Fruit fly (Drosophila melanogaster) whole organism, pupa: Measurements from ENCODE around the gene CG14391.

Source experiments
- CG10348 ChIP-seq: fragments of 200-800 bp; sonication (Bioruptor generic); IDR thresholded peaks from 2 replicates; pipeline ENCODE4 v1.3.6; 2022; ENCODE audit warnings: missing biosample characterization, missing genetic modification characterization
- CG12605 ChIP-seq: fragments of 200-800 bp; sonication (Bioruptor generic); IDR thresholded peaks from 2 replicates; pipeline ENCODE4 v1.3.6; 2022; ENCODE audit warnings: missing biosample characterization, missing genetic modification characterization
- CG13204 ChIP-seq: fragments of 200-800 bp; sonication (Bioruptor generic); optimal IDR thresholded peaks from 2 replicates; lab custom pipeline; 2018; ENCODE audit warnings: missing biosample characterization, mild to moderate bottlenecking, missing genetic modification characterization, moderate library complexity
- CG14655 ChIP-seq: fragments of 200-800 bp; sonication (Bioruptor generic); optimal IDR thresholded peaks from 3 replicates; lab custom pipeline; 2017; ENCODE audit warnings: mild to moderate bottlenecking, missing biosample characterization, missing genetic modification reagents, missing genetic modification characterization
- CG15710 ChIP-seq: fragments of 200-800 bp; sonication (Bioruptor generic); optimal IDR thresholded peaks from 2 replicates; lab custom pipeline; 2018; ENCODE audit warnings: missing biosample characterization, mild to moderate bottlenecking, missing genetic modification characterization, moderate library complexity
- CG17806 ChIP-seq: fragments of 200-800 bp; sonication (Bioruptor generic); optimal IDR thresholded peaks from 2 replicates; lab custom pipeline; 2018; ENCODE audit warnings: missing biosample characterization, mild to moderate bottlenecking, missing genetic modification characterization, moderate library complexity
- CG32121 ChIP-seq: fragments of 200-800 bp; sonication (Bioruptor generic); IDR thresholded peaks from 2 replicates; pipeline ENCODE4 v1.3.6; 2022; ENCODE audit warnings: missing biosample characterization, missing genetic modification characterization
- CG34367 ChIP-seq: fragments of 200-800 bp; sonication (Bioruptor generic); optimal IDR thresholded peaks from 2 replicates; lab custom pipeline; 2018; ENCODE audit warnings: missing biosample characterization, mild to moderate bottlenecking, missing genetic modification characterization
- CG4496 ChIP-seq: fragments of 200-800 bp; sonication (Bioruptor generic); IDR thresholded peaks from 3 replicates; pipeline ENCODE4 v1.3.6; 2022; ENCODE audit warnings: missing biosample characterization, missing genetic modification characterization
- CG8159 ChIP-seq: fragments of 200-800 bp; sonication (Bioruptor generic); optimal IDR thresholded peaks from 3 replicates; lab custom pipeline; 2018; ENCODE audit warnings: missing biosample characterization, mild to moderate bottlenecking, missing genetic modification characterization, moderate library complexity
- CG8301 ChIP-seq: fragments of 200-800 bp; sonication (Bioruptor generic); optimal IDR thresholded peaks from 2 replicates; lab custom pipeline; 2018; ENCODE audit warnings: missing biosample characterization, mild to moderate bottlenecking, missing genetic modification characterization
- CG9948 ChIP-seq: fragments of 200-800 bp; sonication (Bioruptor generic); optimal IDR thresholded peaks from 2 replicates; lab custom pipeline; 2018; ENCODE audit warnings: missing biosample characterization, mild to moderate bottlenecking, missing genetic modification characterization, moderate library complexity
- D1 ChIP-seq: fragments of 200-800 bp; sonication (Bioruptor generic); optimal IDR thresholded peaks from 2 replicates; lab custom pipeline; 2018; ENCODE audit warnings: missing biosample characterization, mild to moderate bottlenecking, missing genetic modification characterization, moderate library complexity
- EcR ChIP-seq: fragments of 200-800 bp; sonication (Bioruptor generic); optimal IDR thresholded peaks from 3 replicates; lab custom pipeline; 2019; ENCODE audit warnings: missing biosample characterization, missing genetic modification characterization, mild to moderate bottlenecking, moderate library complexity, missing genetic modification reagents
- Ets98B ChIP-seq: fragments of 200-800 bp; sonication (Bioruptor generic); IDR thresholded peaks from 2 replicates; pipeline ENCODE4 v1.3.6; 2022; ENCODE audit warnings: missing biosample characterization, missing genetic modification characterization
- Pif1A ChIP-seq: fragments of 200-800 bp; sonication (Bioruptor generic); optimal IDR thresholded peaks from 3 replicates; lab custom pipeline; 2016; ENCODE audit warnings: missing biosample characterization, missing genetic modification characterization
- Pif1B ChIP-seq: fragments of 200-800 bp; sonication (Bioruptor generic); optimal IDR thresholded peaks from 3 replicates; lab custom pipeline; 2016; ENCODE audit warnings: missing biosample characterization, missing genetic modification characterization
- Snoo ChIP-seq: fragments of 200-800 bp; sonication (Bioruptor generic); optimal IDR thresholded peaks from 3 replicates; lab custom pipeline; 2017; ENCODE audit warnings: missing biosample characterization, mild to moderate bottlenecking, missing genetic modification characterization, inconsistent platforms
- fd96Ca ChIP-seq: fragments of 200-800 bp; sonication (Bioruptor generic); IDR thresholded peaks from 3 replicates; pipeline ENCODE4 v1.3.6; 2022; ENCODE audit warnings: missing biosample characterization, missing genetic modification characterization
- gl ChIP-seq: fragments of 200-800 bp; sonication (Bioruptor generic); optimal IDR thresholded peaks from 2 replicates; lab custom pipeline; 2018; ENCODE audit warnings: missing biosample characterization, mild to moderate bottlenecking, missing genetic modification characterization
- rn ChIP-seq: fragments of 200-800 bp; sonication (Bioruptor generic); IDR thresholded peaks from 2 replicates; pipeline ENCODE4 v1.3.6; 2022; ENCODE audit warnings: missing biosample characterization, missing genetic modification characterization

The CG14391 gene

DNA sequence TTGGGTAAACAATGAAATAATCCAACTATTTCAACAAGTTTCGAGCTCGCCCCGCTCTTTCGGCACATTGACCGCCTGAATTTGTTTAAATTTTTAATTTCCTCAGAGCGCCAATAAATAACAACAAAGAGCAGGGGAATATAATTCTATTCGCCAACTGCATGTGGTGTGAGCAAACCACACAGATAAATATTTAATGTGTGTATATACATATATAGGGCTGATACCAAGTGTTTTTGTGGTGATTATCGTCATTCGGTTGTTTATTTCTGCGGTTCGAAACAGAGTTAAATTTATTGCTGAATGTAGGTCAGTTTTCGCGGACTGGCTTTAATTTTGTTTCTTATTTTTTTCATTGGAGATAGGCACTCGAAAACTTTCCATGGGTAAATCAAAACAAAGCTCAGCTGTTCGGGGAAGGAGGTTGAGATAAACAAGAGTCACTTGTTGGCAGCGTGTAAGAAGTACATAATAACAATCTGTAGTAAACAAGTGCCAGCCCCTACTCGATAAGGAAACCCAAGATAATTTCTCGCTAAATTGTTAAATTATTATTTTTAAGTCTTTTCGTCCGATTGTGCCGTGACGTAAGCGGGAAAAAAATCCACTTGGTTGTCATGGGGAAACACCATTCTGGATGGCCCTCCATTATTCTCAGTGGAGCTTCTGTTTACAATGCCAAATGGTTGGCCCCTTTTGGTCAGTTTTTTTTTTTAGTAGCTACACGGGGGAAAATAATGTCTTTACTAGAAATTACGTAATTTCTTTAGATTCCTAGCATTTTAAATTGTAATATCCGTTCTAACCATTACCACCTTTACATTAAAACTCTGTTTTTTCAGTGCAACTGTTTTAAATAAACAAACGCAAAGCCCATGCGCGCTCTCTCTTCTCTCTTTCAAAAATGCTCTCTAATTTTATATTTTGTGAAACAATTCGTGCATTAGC lies 23.2 kb upstream of the CG14391 start:
- TF ChIP-seq CG14655 (peak; percentile 57), CG15710 (tag; lab: Kevin White, UChicago) (no peak), CG8159 (tag; lab: Kevin White, UChicago) (peak; percentile 26), gl (tag; lab: Kevin White, UChicago) (peak; percentile 0), Pif1A (peak; percentile 38), CG4496 (GFP tag; lab: Robert Waterston, UW) (peak; percentile 61), Snoo (tag; lab: Kevin White, UChicago) (no peak), CG32121 (GFP tag; lab: Robert Waterston, UW) (no peak; the same call in 1 of the 2 replicates), CG13204 (no peak), Pif1B (no peak), CG8301 (peak; percentile 33), CG17806 (tag; lab: Kevin White, UChicago) (peak; percentile 24), rn (GFP tag; lab: Robert Waterston, UW) (0 out of 2 replicates have a peak, but pooled peaks have one; percentile 15), CG9948 (tag; lab: Kevin White, UChicago) (no peak), D1 (tag; lab: Kevin White, UChicago) (no peak), CG10348 (GFP tag; lab: Robert Waterston, UW) (no peak), EcR (no peak), fd96Ca (GFP tag; lab: Robert Waterston, UW) (peak; percentile 36; the same call in 1 of the 3 replicates), Ets98B (GFP tag; lab: Robert Waterston, UW) (peak; percentile 61), CG12605 (GFP tag; lab: Robert Waterston, UW) (0 out of 2 replicates have a peak, but pooled peaks have one; percentile 20), CG34367 (tag; lab: Kevin White, UChicago) (no peak)
- TF ChIP-seq, all 21 proteins: peak for 11

DNA sequence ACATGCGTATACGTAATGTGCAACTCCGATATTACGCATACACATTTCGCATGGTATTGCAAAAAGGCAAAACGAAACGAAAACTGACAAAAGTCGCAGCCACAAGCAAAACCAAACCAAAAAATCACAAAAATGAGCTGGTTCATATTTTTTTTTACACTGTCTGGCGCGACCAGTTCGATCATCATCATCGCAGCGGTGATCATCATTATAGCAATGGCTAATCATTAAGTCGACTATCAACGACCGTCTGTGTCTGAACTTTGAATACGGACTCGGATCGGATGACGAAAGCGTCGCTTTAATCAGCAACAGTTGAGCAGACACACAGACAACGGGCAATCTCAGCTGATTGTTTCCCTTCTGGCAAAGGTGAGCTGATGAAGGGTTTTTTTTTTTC lies 22.3 kb upstream of the CG14391 start:
- TF ChIP-seq D1 (tag; lab: Kevin White, UChicago) = no peak
- peak; percentile 84 for TF ChIP-seq EcR
- peak; percentile 48; the same call in 2 of the 3 replicates for TF ChIP-seq CG4496 (GFP tag; lab: Robert Waterston, UW)
- no peak for TF ChIP-seq rn (GFP tag; lab: Robert Waterston, UW)
- peak; percentile 30; the same call in 1 of the 2 replicates for TF ChIP-seq CG32121 (GFP tag; lab: Robert Waterston, UW)
- no peak for TF ChIP-seq CG10348 (GFP tag; lab: Robert Waterston, UW)
- peak; percentile 30 for TF ChIP-seq CG15710 (tag; lab: Kevin White, UChicago)
- TF ChIP-seq CG14655 = no peak
- peak; percentile 60; the same call in 1 of the 2 replicates for TF ChIP-seq CG12605 (GFP tag; lab: Robert Waterston, UW)
- TF ChIP-seq Pif1B = no peak
- TF ChIP-seq gl (tag; lab: Kevin White, UChicago) = peak; percentile 88
- TF ChIP-seq CG17806 (tag; lab: Kevin White, UChicago) = peak; percentile 27
- no peak for TF ChIP-seq CG9948 (tag; lab: Kevin White, UChicago)
- TF ChIP-seq Pif1A = no peak
- peak; percentile 47 for TF ChIP-seq CG34367 (tag; lab: Kevin White, UChicago)
- no peak for TF ChIP-seq CG8301
- peak; percentile 72 for TF ChIP-seq CG13204
- TF ChIP-seq Ets98B (GFP tag; lab: Robert Waterston, UW) = peak; percentile 34; the same call in 1 of the 2 replicates
- peak; percentile 40; the same call in 2 of the 3 replicates for TF ChIP-seq fd96Ca (GFP tag; lab: Robert Waterston, UW)
- TF ChIP-seq CG8159 (tag; lab: Kevin White, UChicago) = peak; percentile 44
- peak; percentile 36 for TF ChIP-seq Snoo (tag; lab: Kevin White, UChicago)

DNA sequence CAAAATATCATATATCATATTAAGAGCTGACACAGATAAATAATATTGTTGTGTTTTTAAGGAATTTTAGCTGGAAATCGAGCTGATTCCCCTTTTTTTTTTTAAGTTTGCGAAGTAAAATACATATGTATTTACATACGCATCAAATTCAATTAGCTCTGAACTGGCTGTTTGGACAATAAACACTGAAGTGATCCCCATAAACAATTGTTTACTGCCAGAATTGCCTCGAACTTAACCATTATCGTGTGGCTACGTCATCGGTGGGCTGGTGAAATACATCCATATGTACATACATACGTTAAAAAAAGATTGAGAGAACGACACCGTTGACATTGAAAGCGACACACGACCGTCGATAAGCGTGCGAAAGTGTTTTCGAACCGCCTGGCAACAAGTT lies 21.6 kb upstream of the CG14391 start:
- no peak for TF ChIP-seq CG4496 (GFP tag; lab: Robert Waterston, UW)
- TF ChIP-seq CG14655 = no peak
- no peak for TF ChIP-seq CG8301
- no peak for TF ChIP-seq Pif1A
- TF ChIP-seq CG8159 (tag; lab: Kevin White, UChicago) = no peak
- TF ChIP-seq EcR = no peak
- no peak for TF ChIP-seq CG10348 (GFP tag; lab: Robert Waterston, UW)
- no peak for TF ChIP-seq CG34367 (tag; lab: Kevin White, UChicago)
- TF ChIP-seq rn (GFP tag; lab: Robert Waterston, UW) = no peak
- TF ChIP-seq CG9948 (tag; lab: Kevin White, UChicago) = no peak
- no peak for TF ChIP-seq CG32121 (GFP tag; lab: Robert Waterston, UW)
- no peak for TF ChIP-seq CG12605 (GFP tag; lab: Robert Waterston, UW)
- no peak for TF ChIP-seq Pif1B
- TF ChIP-seq Ets98B (GFP tag; lab: Robert Waterston, UW) = no peak
- no peak for TF ChIP-seq gl (tag; lab: Kevin White, UChicago)

DNA sequence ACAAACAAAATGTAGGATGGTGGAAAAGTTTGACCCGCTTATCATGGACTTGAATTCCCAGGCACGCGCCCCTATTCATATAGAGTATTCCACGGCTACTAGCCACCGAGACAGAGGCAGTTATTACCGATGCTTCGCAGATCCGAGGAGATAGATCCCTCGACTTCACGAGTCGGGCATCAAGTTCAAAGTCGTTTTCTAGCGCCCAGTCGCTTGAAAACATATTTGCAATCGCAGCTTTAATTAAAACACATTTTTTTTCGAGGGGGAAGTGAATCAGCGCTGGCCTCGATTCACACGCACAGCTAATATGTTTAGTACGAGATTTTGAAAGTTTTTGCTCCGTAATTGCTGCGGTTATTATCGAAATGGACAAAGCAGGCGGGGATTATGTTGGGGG lies 20.6 kb upstream of the CG14391 start:
- TF ChIP-seq D1 (tag; lab: Kevin White, UChicago) = no peak
- TF ChIP-seq CG32121 (GFP tag; lab: Robert Waterston, UW) = no peak
- TF ChIP-seq CG4496 (GFP tag; lab: Robert Waterston, UW) = 0 out of 3 replicates have a peak, but pooled peaks have one; percentile 13
- TF ChIP-seq Snoo (tag; lab: Kevin White, UChicago) = no peak
- TF ChIP-seq CG8301 = no peak
